Fruit fly (Drosophila melanogaster) S2 (cell line): ENCODE data around the gene Sems.

Source experiments
- CG8478 ChIP-seq: fragments of >200 bp; optimal IDR thresholded peaks from 2 replicates; lab custom pipeline; 2018
- CTCF ChIP-seq, 2 experiments: fragments of >200 bp; optimal IDR thresholded peaks; 2 replicates each; lab custom pipeline; 2018

- TF ChIP-seq CG8478 (no peak), CTCF (optimal IDR thresholded peaks at IDR 0.05; lab: Kevin White, UChicago) (no peak)
Observed at dm6 chr3L:20980499-20980898, 23.9 kb upstream of the Sems start.
